Worm (Caenorhabditis elegans) whole organism, L3 larva: ENCODE data around the gene T04C9.1.

Experiments
- R02D3.7 ChIP-seq: fragments of 150-350 bp; optimal IDR thresholded peaks from 2 replicates; lab custom pipeline; 2014; ENCODE audit warnings: missing biosample characterization, missing genetic modification characterization
- ZK546.5 ChIP-seq: sonication (generic microtip); optimal IDR thresholded peaks from 2 replicates; lab custom pipeline; 2017; ENCODE audit warnings: missing biosample characterization, missing genetic modification characterization
- aly-2 ChIP-seq: fragments of 150-350 bp; optimal IDR thresholded peaks from 2 replicates; lab custom pipeline; 2014; ENCODE audit warnings: missing biosample characterization, missing genetic modification characterization
- ama-1 ChIP-seq: fragments of 150-350 bp; optimal IDR thresholded peaks from 2 replicates; lab custom pipeline; 2018
- ceh-16 ChIP-seq: sonication (generic microtip); optimal IDR thresholded peaks from 2 replicates; lab custom pipeline; 2017; ENCODE audit warnings: missing biosample characterization, missing genetic modification characterization
- ceh-28 ChIP-seq: fragments of 150-350 bp; optimal IDR thresholded peaks from 2 replicates; lab custom pipeline; 2014; ENCODE audit warnings: missing biosample characterization, missing genetic modification reagents, missing genetic modification characterization
- ceh-82 ChIP-seq: fragments of 150-350 bp; optimal IDR thresholded peaks from 2 replicates; lab custom pipeline; 2014; ENCODE audit warnings: missing biosample characterization, missing genetic modification characterization
- ceh-9 ChIP-seq: sonication (generic microtip); optimal IDR thresholded peaks from 2 replicates; lab custom pipeline; 2018; ENCODE audit warnings: missing biosample characterization, missing genetic modification characterization
- daf-12 ChIP-seq: fragments of 150-350 bp; optimal IDR thresholded peaks from 2 replicates; lab custom pipeline; 2014; ENCODE audit warnings: missing biosample characterization, missing genetic modification reagents, missing genetic modification characterization
- egl-27 ChIP-seq: sonication (generic microtip); optimal IDR thresholded peaks from 4 replicates; lab custom pipeline; 2017; ENCODE audit warnings: missing biosample characterization, missing genetic modification reagents, missing genetic modification characterization
- egl-5 ChIP-seq: fragments of 150-350 bp; optimal IDR thresholded peaks from 2 replicates; lab custom pipeline; 2017; ENCODE audit warnings: missing biosample characterization, missing genetic modification reagents, missing genetic modification characterization, inconsistent platforms
- elt-1 ChIP-seq: fragments of 150-350 bp; optimal IDR thresholded peaks from 2 replicates; lab custom pipeline; 2014; ENCODE audit warnings: missing biosample characterization, missing genetic modification characterization
- elt-2 ChIP-seq: sonication (generic microtip); optimal IDR thresholded peaks from 2 replicates; lab custom pipeline; 2016; ENCODE audit warnings: missing genetic modification reagents, mild to moderate bottlenecking, missing genetic modification characterization, missing compliant biosample characterization
- elt-3 ChIP-seq, 3 experiments: fragments of 150-350 bp in 1 of 3; sonication (generic microtip) in 2 of 3; optimal IDR thresholded peaks; 2 replicates in 2 of 3; 4 replicates in 1 of 3; lab custom pipeline; 2014 to 2017; ENCODE audit warnings: missing biosample characterization in 3 of 3, missing genetic modification characterization in 3 of 3
- eor-1 ChIP-seq, 2 experiments: fragments of 150-350 bp; optimal IDR thresholded peaks; 2 replicates each; lab custom pipeline; 2014 to 2018; ENCODE audit warnings: missing biosample characterization in 2 of 2, missing genetic modification characterization in 2 of 2
- fkh-10 ChIP-seq: sonication (generic microtip); optimal IDR thresholded peaks from 2 replicates; lab custom pipeline; 2017; ENCODE audit warnings: missing biosample characterization, missing genetic modification reagents, missing genetic modification characterization
- fkh-2 ChIP-seq: fragments of 150-350 bp; optimal IDR thresholded peaks from 2 replicates; lab custom pipeline; 2014; ENCODE audit warnings: missing biosample characterization, missing genetic modification reagents, missing genetic modification characterization
- fos-1 ChIP-seq: fragments of 150-350 bp; optimal IDR thresholded peaks from 2 replicates; lab custom pipeline; 2014; ENCODE audit warnings: missing biosample characterization, missing genetic modification characterization
- hmg-11 ChIP-seq: sonication (generic microtip); optimal IDR thresholded peaks from 2 replicates; lab custom pipeline; 2016; ENCODE audit warnings: missing genetic modification characterization, missing compliant biosample characterization
- jun-1 ChIP-seq: fragments of 150-350 bp; optimal IDR thresholded peaks from 2 replicates; lab custom pipeline; 2014; ENCODE audit warnings: missing biosample characterization, missing genetic modification reagents, missing genetic modification characterization
- lin-15B ChIP-seq: fragments of 150-350 bp; optimal IDR thresholded peaks from 2 replicates; lab custom pipeline; 2014; ENCODE audit warnings: missing biosample characterization, missing genetic modification characterization
- lin-39 ChIP-seq: fragments of 150-350 bp; optimal IDR thresholded peaks from 2 replicates; lab custom pipeline; 2018; ENCODE audit warnings: missing biosample characterization, missing genetic modification reagents, missing genetic modification characterization
- lsy-12 ChIP-seq: sonication (generic microtip); optimal IDR thresholded peaks from 2 replicates; lab custom pipeline; 2016; ENCODE audit warnings: mild to moderate bottlenecking, missing genetic modification characterization, missing compliant biosample characterization
- mdl-1 ChIP-seq: fragments of 150-350 bp; optimal IDR thresholded peaks from 2 replicates; lab custom pipeline; 2014; ENCODE audit warnings: missing biosample characterization, missing genetic modification characterization
- mml-1 ChIP-seq: fragments of 150-350 bp; sonication (generic microtip); optimal IDR thresholded peaks from 3 replicates; lab custom pipeline; 2014; ENCODE audit warnings: missing biosample characterization, missing genetic modification characterization
- nfya-1 ChIP-seq: sonication (generic microtip); optimal IDR thresholded peaks from 2 replicates; lab custom pipeline; 2017; ENCODE audit warnings: missing genetic modification characterization, mild to moderate bottlenecking, missing compliant biosample characterization, antibody characterized with exemption, moderate library complexity; ENCODE audit not compliant: insufficient read depth
- nhr-11 ChIP-seq: fragments of 150-350 bp; optimal IDR thresholded peaks from 2 replicates; lab custom pipeline; 2014; ENCODE audit warnings: missing biosample characterization, missing genetic modification characterization
- nhr-12 ChIP-seq: fragments of 150-350 bp; optimal IDR thresholded peaks from 2 replicates; lab custom pipeline; 2014; ENCODE audit warnings: missing biosample characterization, missing genetic modification characterization
- nhr-23 ChIP-seq: fragments of 150-350 bp; optimal IDR thresholded peaks from 2 replicates; lab custom pipeline; 2014; ENCODE audit warnings: missing biosample characterization, missing genetic modification reagents, missing genetic modification characterization
- nhr-237 ChIP-seq: fragments of 150-350 bp; optimal IDR thresholded peaks from 2 replicates; lab custom pipeline; 2014; ENCODE audit warnings: missing biosample characterization, missing genetic modification characterization
- nhr-25 ChIP-seq: sonication (generic microtip); optimal IDR thresholded peaks from 2 replicates; lab custom pipeline; 2017; ENCODE audit warnings: missing biosample characterization, missing genetic modification characterization
- nhr-28 ChIP-seq: fragments of 150-350 bp; optimal IDR thresholded peaks from 2 replicates; lab custom pipeline; 2014; ENCODE audit warnings: missing biosample characterization, missing genetic modification characterization
- nhr-43 ChIP-seq: sonication (generic microtip); optimal IDR thresholded peaks from 2 replicates; lab custom pipeline; 2016; ENCODE audit warnings: mild to moderate bottlenecking, missing genetic modification characterization, missing compliant biosample characterization; ENCODE audit not compliant: poor library complexity, severe bottlenecking
- nhr-67 ChIP-seq: fragments of 150-350 bp; optimal IDR thresholded peaks from 2 replicates; lab custom pipeline; 2014; ENCODE audit warnings: missing biosample characterization, missing genetic modification characterization
- nhr-76 ChIP-seq: fragments of 150-350 bp; sonication (generic microtip); optimal IDR thresholded peaks from 5 replicates; lab custom pipeline; 2014; ENCODE audit warnings: missing biosample characterization, missing genetic modification characterization
- nhr-77 ChIP-seq: fragments of 150-350 bp; optimal IDR thresholded peaks from 2 replicates; lab custom pipeline; 2014; ENCODE audit warnings: missing biosample characterization, missing genetic modification characterization
- pha-4 ChIP-seq: fragments of 150-350 bp; optimal IDR thresholded peaks from 2 replicates; lab custom pipeline; 2014; ENCODE audit warnings: missing biosample characterization, missing genetic modification reagents, missing genetic modification characterization
- pqm-1 ChIP-seq: fragments of 150-350 bp; optimal IDR thresholded peaks from 2 replicates; lab custom pipeline; 2017; ENCODE audit warnings: missing biosample characterization, missing genetic modification characterization, inconsistent platforms
- sea-2 ChIP-seq: fragments of 150-350 bp; sonication (generic microtip); optimal IDR thresholded peaks from 4 replicates; lab custom pipeline; 2014; ENCODE audit warnings: missing biosample characterization, missing genetic modification reagents, missing genetic modification characterization
- skn-1 ChIP-seq: fragments of 150-350 bp; optimal IDR thresholded peaks from 2 replicates; lab custom pipeline; 2014; ENCODE audit warnings: missing biosample characterization, missing genetic modification characterization
- snpc-4 ChIP-seq: fragments of 150-350 bp; optimal IDR thresholded peaks from 2 replicates; lab custom pipeline; 2014; ENCODE audit warnings: missing biosample characterization, missing genetic modification characterization
- tbx-2 ChIP-seq: sonication (generic microtip); optimal IDR thresholded peaks from 2 replicates; lab custom pipeline; 2016; ENCODE audit warnings: mild to moderate bottlenecking, missing genetic modification characterization, missing compliant biosample characterization
- unc-39 ChIP-seq: sonication (generic microtip); optimal IDR thresholded peaks from 4 replicates; lab custom pipeline; 2017; ENCODE audit warnings: missing biosample characterization, missing genetic modification characterization
- unc-62 ChIP-seq: fragments of 150-350 bp; sonication (generic microtip); optimal IDR thresholded peaks from 4 replicates; lab custom pipeline; 2014; ENCODE audit warnings: missing biosample characterization, missing genetic modification reagents, missing genetic modification characterization
- zag-1 ChIP-seq: fragments of 150-350 bp; optimal IDR thresholded peaks from 2 replicates; lab custom pipeline; 2014; ENCODE audit warnings: missing biosample characterization, missing genetic modification characterization
- ztf-11 ChIP-seq: fragments of 150-350 bp; optimal IDR thresholded peaks from 2 replicates; lab custom pipeline; 2014; ENCODE audit warnings: missing biosample characterization, missing genetic modification characterization
- ztf-4 ChIP-seq: fragments of 150-350 bp; optimal IDR thresholded peaks from 2 replicates; lab custom pipeline; 2014; ENCODE audit warnings: missing biosample characterization, missing genetic modification characterization

The T04C9.1 gene

ce11 chrIII:5992913-5993312, at the start of gene T04C9.1:
TSS of gene T04C9.1 (plus strand) at chrIII:5993213.
- TF ChIP-seq elt-3 (tag; optimal IDR thresholded peaks at IDR 0.05; lab: Kevin White, UChicago) = no peak
- TF ChIP-seq ceh-28 = no peak
- TF ChIP-seq egl-5 (tag; lab: Kevin White, UChicago) = no peak
- no peak for TF ChIP-seq aly-2 (tag; lab: Kevin White, UChicago)
- TF ChIP-seq eor-1 (tag; optimal IDR thresholded peaks at IDR 0.05; lab: Kevin White, UChicago) = no peak
- no peak for TF ChIP-seq lin-15B (tag; lab: Kevin White, UChicago)
- TF ChIP-seq snpc-4 (tag; lab: Kevin White, UChicago) = no peak
- TF ChIP-seq nfya-1 (tag; lab: Kevin White, UChicago) = no peak
- TF ChIP-seq ztf-4 (tag; lab: Kevin White, UChicago) = no peak
- no peak for TF ChIP-seq tbx-2 (tag; lab: Kevin White, UChicago)
- no peak for TF ChIP-seq sea-2
- no peak for TF ChIP-seq jun-1
- TF ChIP-seq ama-1 (lab: Kevin White, UChicago) = no peak
- no peak for TF ChIP-seq nhr-28 (tag; lab: Kevin White, UChicago)
- no peak for TF ChIP-seq ztf-11 (tag; lab: Kevin White, UChicago)
- TF ChIP-seq mdl-1 (tag; lab: Kevin White, UChicago) = no peak
- no peak for TF ChIP-seq unc-39
- TF ChIP-seq, all 47 proteins: peak for 0

DNA sequence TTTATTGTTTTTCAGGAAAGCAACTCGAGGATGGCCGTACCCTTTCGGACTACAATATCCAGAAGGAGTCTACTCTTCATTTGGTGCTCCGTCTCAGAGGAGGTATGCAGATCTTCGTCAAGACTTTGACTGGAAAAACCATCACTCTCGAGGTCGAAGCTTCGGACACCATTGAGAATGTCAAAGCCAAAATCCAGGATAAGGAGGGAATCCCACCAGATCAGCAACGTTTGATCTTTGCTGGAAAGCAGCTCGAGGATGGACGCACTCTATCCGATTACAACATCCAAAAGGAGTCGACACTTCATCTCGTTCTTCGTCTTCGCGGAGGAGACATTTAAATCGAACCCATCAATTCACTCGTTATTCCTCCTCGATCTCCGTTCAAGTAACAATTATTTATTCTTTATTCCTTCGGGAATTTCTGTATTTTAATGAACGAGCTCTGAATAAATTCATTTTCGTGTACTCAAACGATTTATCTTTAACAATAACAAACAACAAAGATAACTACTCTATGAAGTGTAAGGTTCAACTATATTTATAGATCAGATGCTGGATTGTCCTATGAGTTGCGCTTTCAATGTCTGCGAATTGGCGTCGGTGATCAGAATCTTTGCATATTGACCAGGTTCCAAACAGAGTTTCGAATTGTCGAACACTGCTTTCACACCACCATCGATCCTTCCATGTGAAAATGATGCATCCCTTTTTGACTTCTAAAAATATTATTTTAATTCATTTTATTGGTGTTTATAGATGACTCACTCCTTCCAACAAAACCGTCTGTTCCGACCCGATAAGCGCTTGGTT, 49.4 kb upstream of the T04C9.1 start:
- TF ChIP-seq lin-15B (tag; lab: Kevin White, UChicago) (no peak), fos-1 (no peak), ceh-28 (no peak), jun-1 (peak; percentile 57), mml-1 (no peak), nhr-25 (peak; percentile 32), nhr-11 (no peak), ceh-9 (tag; lab: Kevin White, UChicago) (no peak), mdl-1 (tag; lab: Kevin White, UChicago) (no peak), nhr-237 (no peak), daf-12 (tag; lab: Kevin White, UChicago) (no peak), pqm-1 (tag; lab: Kevin White, UChicago) (no peak), nhr-28 (tag; lab: Kevin White, UChicago) (no peak), eor-1 (tag; optimal IDR thresholded peaks at IDR 0.05; lab: Kevin White, UChicago) (no peak), skn-1 (tag; lab: Kevin White, UChicago) (no peak), elt-2 (tag; lab: Kevin White, UChicago) (peak; percentile 55), sea-2 (no peak), unc-62 (GFP tag; lab: Kevin White, UChicago) (no peak), pha-4 (peak; percentile 23), lsy-12 (tag; lab: Kevin White, UChicago) (peak; percentile 73), elt-1 (tag; lab: Kevin White, UChicago) (peak; percentile 21), nhr-67 (no peak), tbx-2 (tag; lab: Kevin White, UChicago) (peak; percentile 70), ama-1 (lab: Kevin White, UChicago) (peak; percentile 98), fkh-10 (GFP tag; lab: Kevin White, UChicago) (no peak), nhr-43 (tag; lab: Kevin White, UChicago) (peak; percentile 92), nhr-76 (no peak), fkh-2 (tag; lab: Kevin White, UChicago) (no peak), nfya-1 (tag; lab: Kevin White, UChicago) (peak; percentile 45), ztf-4 (tag; lab: Kevin White, UChicago) (peak; percentile 83), nhr-77 (tag; lab: Kevin White, UChicago) (no peak), egl-27 (tag; lab: Kevin White, UChicago) (no peak), ceh-82 (tag; lab: Kevin White, UChicago) (peak; percentile 50), ztf-11 (tag; lab: Kevin White, UChicago) (no peak), elt-3 (tag; optimal IDR thresholded peaks at IDR 0.05; lab: Kevin White, UChicago) (no peak), nhr-23 (tag; lab: Kevin White, UChicago) (peak; percentile 75), ZK546.5 (tag; lab: Kevin White, UChicago) (no peak), egl-5 (tag; lab: Kevin White, UChicago) (no peak), R02D3.7 (tag; lab: Kevin White, UChicago) (peak; percentile 34), hmg-11 (peak; percentile 16), snpc-4 (tag; lab: Kevin White, UChicago) (no peak), zag-1 (tag; lab: Kevin White, UChicago) (no peak), unc-39 (no peak), ceh-16 (tag; lab: Kevin White, UChicago) (no peak), lin-39 (no peak), nhr-12 (no peak), aly-2 (tag; lab: Kevin White, UChicago) (no peak)
